Fruit fly (Drosophila melanogaster) whole organism, adult: ENCODE measurements around the gene CG31406.

Experiments used
- CG12768 ChIP-seq: fragments of 200-800 bp; sonication (Bioruptor generic); optimal IDR thresholded peaks from 2 replicates; lab custom pipeline; 2017; ENCODE audit warnings: missing biosample characterization, missing genetic modification characterization, mild to moderate bottlenecking, moderate library complexity, missing genetic modification reagents
- CG14711 ChIP-seq: fragments of 200-800 bp; sonication (Bioruptor generic); optimal IDR thresholded peaks from 2 replicates; lab custom pipeline; 2018; ENCODE audit warnings: missing biosample characterization, mild to moderate bottlenecking, missing genetic modification characterization, moderate library complexity
- CG5204 ChIP-seq: fragments of 200-800 bp; sonication (Bioruptor generic); optimal IDR thresholded peaks from 2 replicates; lab custom pipeline; 2016; ENCODE audit warnings: missing biosample characterization, missing genetic modification characterization
- CG7045 ChIP-seq: fragments of 200-800 bp; sonication (Bioruptor generic); optimal IDR thresholded peaks from 2 replicates; lab custom pipeline; 2017; ENCODE audit warnings: missing biosample characterization, mild to moderate bottlenecking, missing genetic modification characterization
- CG7101 ChIP-seq: fragments of 200-800 bp; sonication (Bioruptor generic); optimal IDR thresholded peaks from 2 replicates; lab custom pipeline; 2018; ENCODE audit warnings: missing biosample characterization, mild to moderate bottlenecking, missing genetic modification characterization, moderate library complexity
- Clk ChIP-seq: fragments of 200-800 bp; sonication (Bioruptor generic); optimal IDR thresholded peaks from 2 replicates; lab custom pipeline; 2017; ENCODE audit warnings: missing biosample characterization, missing genetic modification characterization
- Hr96 ChIP-seq: fragments of 200-800 bp; sonication (Bioruptor generic); optimal IDR thresholded peaks from 2 replicates; lab custom pipeline; 2016; ENCODE audit warnings: missing biosample characterization, missing genetic modification characterization
- bab1 ChIP-seq: fragments of 200-800 bp; sonication (Bioruptor generic); optimal IDR thresholded peaks from 3 replicates; lab custom pipeline; 2019; ENCODE audit warnings: missing biosample characterization, mild to moderate bottlenecking, missing genetic modification characterization, moderate library complexity
- cnc ChIP-seq, 2 experiments: fragments of >200 bp; optimal IDR thresholded peaks; 2 replicates each; lab custom pipeline; 2017
- kay ChIP-seq: fragments of 200-800 bp; sonication (Bioruptor generic); peaks from one replicate; lab custom pipeline; 2016; ENCODE audit warnings: missing biosample characterization, missing genetic modification characterization, borderline replicate concordance
- ovo ChIP-seq: fragments of 200-800 bp; sonication (Bioruptor generic); optimal IDR thresholded peaks from 2 replicates; lab custom pipeline; 2016; ENCODE audit warnings: missing biosample characterization, missing genetic modification characterization
- pad ChIP-seq: fragments of 200-800 bp; sonication (Bioruptor generic); optimal IDR thresholded peaks from 3 replicates; lab custom pipeline; 2017; ENCODE audit warnings: missing biosample characterization, missing genetic modification characterization, mild to moderate bottlenecking, moderate library complexity, missing genetic modification reagents
- tj ChIP-seq: fragments of 200-800 bp; sonication (Bioruptor generic); optimal IDR thresholded peaks from 3 replicates; lab custom pipeline; 2017; ENCODE audit warnings: missing biosample characterization, mild to moderate bottlenecking, missing genetic modification characterization, moderate library complexity
- toe ChIP-seq: fragments of 200-800 bp; sonication (Bioruptor generic); optimal IDR thresholded peaks from 2 replicates; lab custom pipeline; 2016; ENCODE audit warnings: missing biosample characterization, missing genetic modification characterization

DNA sequence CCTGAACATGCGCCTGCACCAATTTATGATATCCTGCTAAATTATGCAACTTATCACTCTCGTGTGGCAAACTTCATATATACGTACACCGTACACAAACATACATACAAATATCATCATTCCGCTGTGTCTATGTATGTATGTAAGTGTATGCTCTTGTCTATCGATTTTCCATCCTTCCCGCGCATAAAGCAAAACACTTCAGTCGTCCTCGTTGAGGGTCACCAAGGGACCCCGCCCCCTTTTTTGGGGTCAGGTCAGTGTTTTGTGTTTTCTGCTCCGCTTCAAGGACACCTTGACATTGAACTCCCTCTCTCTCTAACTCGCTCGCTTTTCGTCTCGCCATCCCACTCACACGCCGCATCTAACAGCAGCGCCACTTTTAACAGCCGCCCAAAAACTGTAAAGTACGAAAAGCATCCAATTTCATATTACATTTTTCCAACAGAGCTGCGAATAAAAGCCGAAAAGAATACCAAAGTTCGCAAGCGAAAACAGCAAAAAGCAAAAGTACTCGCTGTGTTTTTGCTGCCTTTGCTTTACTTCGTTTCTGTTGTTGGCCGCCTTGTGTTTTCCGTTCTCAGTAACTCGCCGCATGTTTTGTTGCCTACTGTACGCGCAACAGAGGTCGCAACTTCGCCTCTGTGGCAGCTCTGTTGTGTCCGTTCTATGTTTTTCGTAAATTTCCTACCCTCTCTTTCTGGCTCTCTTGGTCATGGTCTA, 7.4 kb downstream of the CG31406 start:
- no peak for TF ChIP-seq pad (GFP tag; lab: Kevin White, UChicago)
- TF ChIP-seq tj (GFP tag; lab: Kevin White, UChicago): peak; percentile 19
- no peak for TF ChIP-seq CG12768 (GFP tag; lab: Kevin White, UChicago)
- TF ChIP-seq Clk (GFP tag; lab: Kevin White, UChicago): no peak
- TF ChIP-seq CG14711 (tag; lab: Kevin White, UChicago): no peak
- no peak for TF ChIP-seq CG5204 (GFP tag; lab: Kevin White, UChicago)
- no peak for TF ChIP-seq CG7045 (GFP tag; lab: Kevin White, UChicago)
- TF ChIP-seq bab1: no peak
- no peak for TF ChIP-seq ovo
- TF ChIP-seq toe (GFP tag; lab: Kevin White, UChicago): no peak
- TF ChIP-seq Hr96 (GFP tag; lab: Kevin White, UChicago): no peak
- TF ChIP-seq CG7101: no peak
- TF ChIP-seq kay: no peak
- no peak for TF ChIP-seq cnc (optimal IDR thresholded peaks at IDR 0.05; lab: Kevin White, UChicago)
